Fruit fly (Drosophila melanogaster) S2 (cell line): ENCODE results near the gene hiro.

Experiments used
- CG8478 ChIP-seq: fragments of >200 bp; optimal IDR thresholded peaks from 2 replicates; lab custom pipeline; 2018
- CTCF ChIP-seq, 2 experiments: fragments of >200 bp; optimal IDR thresholded peaks; 2 replicates each; lab custom pipeline; 2018

DNA sequence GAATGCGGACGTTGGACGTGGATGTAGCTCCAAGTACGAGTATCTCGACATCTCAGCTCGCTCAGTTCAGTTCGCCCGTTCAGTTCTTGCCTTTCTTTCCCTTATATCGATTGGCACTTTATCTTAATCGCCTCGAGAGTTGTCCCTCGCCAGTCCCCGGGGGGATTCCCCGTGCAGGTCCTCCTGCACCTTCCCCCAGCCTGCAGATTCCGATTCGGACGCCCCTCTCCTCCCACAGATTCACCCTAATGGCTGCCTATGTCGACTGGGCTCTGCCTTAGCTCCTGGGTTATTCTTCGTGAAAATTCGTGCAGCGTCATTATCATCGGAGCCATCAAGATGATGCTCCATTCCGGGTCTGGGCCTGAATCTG, 9.3 kb upstream of the hiro start:
- TF ChIP-seq CTCF (optimal IDR thresholded peaks at IDR 0.05; lab: Kevin White, UChicago) (no peak), CG8478 (lab: Kevin White, UChicago) (no peak)
